Worm (Caenorhabditis elegans) whole organism, L4 larva: ENCODE data around the gene sphr-1.
A peak's percentile ranks its signal among the peaks of the same experiment; 100 is the strongest.

Experiments
- F37D6.2 ChIP-seq: sonication (generic microtip); optimal IDR thresholded peaks from 2 replicates; lab custom pipeline; 2016; ENCODE audit warnings: mild to moderate bottlenecking, missing genetic modification characterization, missing compliant biosample characterization
- F44E2.7 ChIP-seq: fragments of 200-800 bp; sonication (Bioruptor generic); IDR thresholded peaks from 2 replicates; pipeline ENCODE4 v2.1.2; 2022; ENCODE audit warnings: missing genetic modification characterization, missing compliant biosample characterization
- T20F7.1 ChIP-seq: fragments of 200-800 bp; sonication (Bioruptor generic); optimal IDR thresholded peaks from 2 replicates; lab custom pipeline; 2018; ENCODE audit warnings: mild to moderate bottlenecking, missing genetic modification characterization, missing compliant biosample characterization
- T26A8.4 ChIP-seq: fragments of 200-800 bp; sonication (Bioruptor generic); IDR thresholded peaks from 2 replicates; pipeline ENCODE4 v1.3.6; 2022; ENCODE audit warnings: missing genetic modification characterization, missing compliant biosample characterization
- Y105C5A.15 ChIP-seq: fragments of 200-800 bp; sonication (Bioruptor generic); IDR thresholded peaks from 2 replicates; pipeline ENCODE4 v1.3.6; 2022; ENCODE audit warnings: missing genetic modification characterization, missing compliant biosample characterization
- Y5F2A.4 ChIP-seq: fragments of 200-800 bp; sonication (Bioruptor generic); optimal IDR thresholded peaks from 2 replicates; lab custom pipeline; 2018; ENCODE audit warnings: mild to moderate bottlenecking, missing genetic modification characterization, missing compliant biosample characterization
- ZK337.2 ChIP-seq: fragments of 200-800 bp; sonication (Bioruptor generic); IDR thresholded peaks from 2 replicates; pipeline ENCODE4 v1.3.6; 2022; ENCODE audit warnings: missing genetic modification reagents, missing genetic modification characterization, missing compliant biosample characterization
- ZK546.5 ChIP-seq, 2 experiments: sonication (generic microtip); optimal IDR thresholded peaks; 2 replicates each; lab custom pipeline; 2017; ENCODE audit warnings: missing biosample characterization in 2 of 2, missing genetic modification characterization in 2 of 2
- aha-1 ChIP-seq: fragments of 150-350 bp; peaks from one replicate; lab custom pipeline; 2014; ENCODE audit warnings: missing biosample characterization, missing genetic modification characterization
- aly-2 ChIP-seq: sonication (generic microtip); optimal IDR thresholded peaks from 2 replicates; lab custom pipeline; 2018; ENCODE audit warnings: missing biosample characterization, missing genetic modification characterization
- ama-1 ChIP-seq: fragments of 150-350 bp; optimal IDR thresholded peaks from 2 replicates; lab custom pipeline; 2014; ENCODE audit warnings: inconsistent platforms, mixed read lengths
- ceh-28 ChIP-seq: fragments of 150-350 bp; optimal IDR thresholded peaks from 2 replicates; lab custom pipeline; 2014; ENCODE audit warnings: missing biosample characterization, missing genetic modification reagents, missing genetic modification characterization
- ceh-32 ChIP-seq: sonication (generic microtip); optimal IDR thresholded peaks from 2 replicates; lab custom pipeline; 2016; ENCODE audit warnings: mild to moderate bottlenecking, missing genetic modification characterization, missing compliant biosample characterization; ENCODE audit not compliant: poor library complexity
- ceh-44 ChIP-seq: fragments of 200-800 bp; sonication (Bioruptor generic); IDR thresholded peaks from 2 replicates; pipeline ENCODE4 v1.3.6; 2022; ENCODE audit warnings: missing genetic modification reagents, missing genetic modification characterization, missing compliant biosample characterization
- ceh-82 ChIP-seq: sonication (generic microtip); optimal IDR thresholded peaks from 2 replicates; lab custom pipeline; 2017; ENCODE audit warnings: missing biosample characterization, missing genetic modification characterization
- ces-1 ChIP-seq: fragments of 150-350 bp; sonication (generic microtip); optimal IDR thresholded peaks from 4 replicates; lab custom pipeline; 2014; ENCODE audit warnings: missing biosample characterization, missing genetic modification reagents, missing genetic modification characterization
- cey-2 ChIP-seq: sonication (generic microtip); optimal IDR thresholded peaks from 3 replicates; lab custom pipeline; 2017; ENCODE audit warnings: missing genetic modification characterization, mild to moderate bottlenecking, missing compliant biosample characterization, antibody characterized with exemption, borderline replicate concordance; ENCODE audit not compliant: insufficient read depth
- ctbp-1 ChIP-seq: fragments of 200-800 bp; sonication (Bioruptor generic); IDR thresholded peaks from 2 replicates; pipeline ENCODE4 v1.3.6; 2022; ENCODE audit warnings: missing genetic modification reagents, missing genetic modification characterization, missing compliant biosample characterization
- daf-8 ChIP-seq: fragments of 200-800 bp; sonication (Bioruptor generic); IDR thresholded peaks from 2 replicates; pipeline ENCODE4 v1.3.6; 2022; ENCODE audit warnings: missing genetic modification characterization, missing compliant biosample characterization
- dmd-9 ChIP-seq: fragments of 200-800 bp; sonication (Bioruptor generic); IDR thresholded peaks from 2 replicates; pipeline ENCODE4 v1.3.6; 2022; ENCODE audit warnings: missing genetic modification reagents, missing genetic modification characterization, missing compliant biosample characterization
- dpl-1 ChIP-seq: fragments of 150-350 bp; optimal IDR thresholded peaks from 2 replicates; lab custom pipeline; 2014; ENCODE audit warnings: missing biosample characterization, missing genetic modification reagents, missing genetic modification characterization
- duxl-1 ChIP-seq: sonication (generic microtip); optimal IDR thresholded peaks from 2 replicates; lab custom pipeline; 2016; ENCODE audit warnings: mild to moderate bottlenecking, missing genetic modification characterization, moderate library complexity, missing compliant biosample characterization; ENCODE audit not compliant: poor library complexity
- egl-27 ChIP-seq: sonication (generic microtip); optimal IDR thresholded peaks from 3 replicates; lab custom pipeline; 2017; ENCODE audit warnings: missing biosample characterization, missing genetic modification reagents, missing genetic modification characterization
- fos-1 ChIP-seq: fragments of 150-350 bp; optimal IDR thresholded peaks from 2 replicates; lab custom pipeline; 2014; ENCODE audit warnings: missing biosample characterization, missing genetic modification characterization
- hif-1 ChIP-seq, 2 experiments: sonication (generic microtip); optimal IDR thresholded peaks; 2 replicates each; lab custom pipeline; 2016 to 2017; ENCODE audit warnings: missing compliant biosample characterization in 2 of 2, missing genetic modification characterization in 2 of 2, missing genetic modification reagents in 2 of 2, missing genotype in 2 of 2, mild to moderate bottlenecking in 1 of 2
- hmg-1.1 ChIP-seq: fragments of 200-800 bp; sonication (Bioruptor generic); IDR thresholded peaks from 2 replicates; pipeline ENCODE4 v1.3.6; 2022; ENCODE audit warnings: missing genetic modification reagents, missing genetic modification characterization, missing compliant biosample characterization
- jun-1 ChIP-seq: fragments of 150-350 bp; optimal IDR thresholded peaks from 2 replicates; lab custom pipeline; 2014; ENCODE audit warnings: missing biosample characterization, missing genetic modification reagents, missing genetic modification characterization
- lin-1 ChIP-seq: fragments of 200-800 bp; sonication (Bioruptor generic); IDR thresholded peaks from 2 replicates; pipeline ENCODE4 v1.3.6; 2022; ENCODE audit warnings: missing genetic modification reagents, missing genetic modification characterization, missing compliant biosample characterization
- lin-13 ChIP-seq: fragments of 150-350 bp; optimal IDR thresholded peaks from 2 replicates; lab custom pipeline; 2014; ENCODE audit warnings: missing biosample characterization, missing genetic modification reagents, missing genetic modification characterization
- lin-29 ChIP-seq: fragments of 200-800 bp; sonication (Bioruptor generic); IDR thresholded peaks from 2 replicates; pipeline ENCODE4 v1.3.6; 2022; ENCODE audit warnings: missing genetic modification reagents, missing genetic modification characterization, missing compliant biosample characterization
- mxl-2 ChIP-seq: fragments of 200-800 bp; sonication (Bioruptor generic); conservative IDR thresholded peaks from 2 replicates; pipeline ENCODE4 v1.3.6; 2022; ENCODE audit warnings: missing genetic modification reagents, missing genetic modification characterization, missing compliant biosample characterization
- nhr-102 ChIP-seq: sonication (generic microtip); optimal IDR thresholded peaks from 2 replicates; lab custom pipeline; 2016; ENCODE audit warnings: mild to moderate bottlenecking, missing genetic modification characterization, moderate library complexity, missing compliant biosample characterization
- nhr-237 ChIP-seq: sonication (generic microtip); optimal IDR thresholded peaks from 2 replicates; lab custom pipeline; 2017; ENCODE audit warnings: missing biosample characterization, missing genetic modification characterization
- nhr-25 ChIP-seq: sonication (generic microtip); optimal IDR thresholded peaks from 2 replicates; lab custom pipeline; 2017; ENCODE audit warnings: missing genetic modification characterization, mild to moderate bottlenecking, missing compliant biosample characterization, antibody characterized with exemption, moderate library complexity, borderline replicate concordance; ENCODE audit not compliant: insufficient read depth
- nhr-28 ChIP-seq: fragments of 150-350 bp; optimal IDR thresholded peaks from 2 replicates; lab custom pipeline; 2014; ENCODE audit warnings: missing biosample characterization, missing genetic modification characterization
- nhr-6 ChIP-seq: fragments of 150-350 bp; optimal IDR thresholded peaks from 2 replicates; lab custom pipeline; 2014; ENCODE audit warnings: missing biosample characterization, missing genetic modification characterization
- pqm-1 ChIP-seq: sonication (generic microtip); optimal IDR thresholded peaks from 2 replicates; lab custom pipeline; 2017; ENCODE audit warnings: missing biosample characterization, missing genetic modification characterization
- rbr-2 ChIP-seq: sonication (generic microtip); optimal IDR thresholded peaks from 2 replicates; lab custom pipeline; 2016; ENCODE audit warnings: missing genotype, missing genetic modification characterization, missing compliant biosample characterization
- skn-1 ChIP-seq: fragments of 150-350 bp; optimal IDR thresholded peaks from 2 replicates; lab custom pipeline; 2014; ENCODE audit warnings: missing biosample characterization, missing genetic modification characterization
- snpc-1.2 ChIP-seq: fragments of 200-800 bp; sonication (Bioruptor generic); IDR thresholded peaks from 2 replicates; pipeline ENCODE4 v1.3.6; 2022; ENCODE audit warnings: missing genetic modification reagents, missing genetic modification characterization, missing compliant biosample characterization
- tra-1 ChIP-seq: fragments of 200-800 bp; sonication (Bioruptor generic); IDR thresholded peaks from 2 replicates; pipeline ENCODE4 v1.3.6; 2022; ENCODE audit warnings: missing genetic modification reagents, missing genetic modification characterization, missing compliant biosample characterization
- unc-62 ChIP-seq, 3 experiments: fragments of 150-350 bp in 1 of 3; sonication (generic microtip); optimal IDR thresholded peaks in 2 of 3; peaks in 1 of 3; 1 replicate in 1 of 3; 2 replicates in 2 of 3; lab custom pipeline; 2014 to 2017; ENCODE audit warnings: missing biosample characterization in 3 of 3, missing genetic modification characterization in 3 of 3, missing genetic modification reagents in 3 of 3, missing genotype in 1 of 3
- zag-1 ChIP-seq: fragments of 150-350 bp; optimal IDR thresholded peaks from 2 replicates; lab custom pipeline; 2014; ENCODE audit warnings: missing biosample characterization, missing genetic modification characterization
- ztf-7 ChIP-seq: fragments of 150-350 bp; optimal IDR thresholded peaks from 2 replicates; lab custom pipeline; 2014; ENCODE audit warnings: missing biosample characterization, missing genetic modification characterization

The sphr-1 gene

ce11 chrV:9165073-9165699 is 26.2 kb upstream of the sphr-1 start, which contains the start of gene col-10 (continued):
- TF ChIP-seq skn-1 (no peak), tra-1 (no peak), zag-1 (tag; lab: Kevin White, UChicago) (no peak), Y5F2A.4 (GFP tag; lab: Kevin White, UChicago) (no peak), nhr-6 (tag; lab: Kevin White, UChicago) (no peak), unc-62 (GFP tag; optimal IDR thresholded peaks at IDR 0.05 in 1 of 2; lab: Kevin White, UChicago) (peak in 1 of 2 experiments; percentile 66), unc-62 (tag; optimal IDR thresholded peaks at IDR 0.05; lab: Kevin White, UChicago) (no peak), egl-27 (tag; lab: Kevin White, UChicago) (no peak), nhr-25 (peak; percentile 76), cey-2 (tag; lab: Kevin White, UChicago) (no peak), fos-1 (tag; lab: Kevin White, UChicago) (no peak), nhr-102 (no peak), nhr-28 (tag; lab: Kevin White, UChicago) (peak; percentile 41), aly-2 (no peak), T20F7.1 (GFP tag; lab: Kevin White, UChicago) (no peak), snpc-1.2 (GFP tag; lab: Robert Waterston, UW) (peak; percentile 35; the same call in 1 of the 2 replicates), mxl-2 (GFP tag; lab: Robert Waterston, UW) (no peak), lin-13 (no peak), ceh-32 (tag; lab: Kevin White, UChicago) (no peak), ama-1 (lab: Kevin White, UChicago) (peak; percentile 95), dpl-1 (GFP tag; lab: Kevin White, UChicago) (no peak), ceh-44 (no peak), pqm-1 (tag; lab: Kevin White, UChicago) (no peak), duxl-1 (tag; lab: Kevin White, UChicago) (no peak), ZK546.5 (tag; optimal IDR thresholded peaks at IDR 0.05; lab: Kevin White, UChicago) (no peak), Y105C5A.15 (GFP tag; lab: Robert Waterston, UW) (no peak), dmd-9 (no peak), jun-1 (tag; lab: Kevin White, UChicago) (no peak), aha-1 (no peak)

DNA sequence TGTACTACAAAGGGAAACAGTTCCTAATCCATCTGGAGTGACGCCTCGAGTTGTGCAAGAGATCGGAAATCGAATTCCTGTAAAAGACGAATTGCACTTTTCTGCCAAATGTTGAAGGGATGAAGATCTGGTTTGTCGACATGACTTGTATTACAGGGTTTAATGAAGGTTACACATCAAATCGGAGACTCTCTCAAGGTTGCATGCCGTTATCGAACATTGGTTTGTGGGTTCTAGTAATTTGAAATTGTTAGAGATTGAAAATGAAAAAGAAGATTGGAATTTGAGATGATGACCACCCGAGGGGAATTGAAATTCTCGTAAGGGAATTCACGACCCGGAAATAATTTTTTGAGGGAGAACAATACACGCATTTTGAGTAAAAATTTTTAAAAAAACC is 25.1 kb upstream of the sphr-1 start:
- TF ChIP-seq F37D6.2 (tag; lab: Kevin White, UChicago) (no peak), hif-1 (tag; optimal IDR thresholded peaks at IDR 0.05; lab: Kevin White, UChicago) (no peak), lin-13 (no peak), hmg-1.1 (GFP tag; lab: Robert Waterston, UW) (no peak), rbr-2 (tag; lab: Kevin White, UChicago) (no peak), lin-29 (GFP tag; lab: Robert Waterston, UW) (no peak), ceh-82 (tag; lab: Kevin White, UChicago) (no peak), F44E2.7 (GFP tag; lab: Robert Waterston, UW) (no peak), nhr-25 (peak; percentile 13), ces-1 (GFP tag; lab: Kevin White, UChicago) (no peak), daf-8 (GFP tag; lab: Robert Waterston, UW) (no peak), ztf-7 (tag; lab: Kevin White, UChicago) (no peak), nhr-237 (tag; lab: Kevin White, UChicago) (no peak), T26A8.4 (GFP tag; lab: Robert Waterston, UW) (no peak), unc-62 (GFP tag; optimal IDR thresholded peaks at IDR 0.05 in 1 of 2; lab: Kevin White, UChicago) (peak in 1 of 2 experiments; percentile 89), unc-62 (tag; optimal IDR thresholded peaks at IDR 0.05; lab: Kevin White, UChicago) (no peak), aha-1 (peak; percentile 22), duxl-1 (tag; lab: Kevin White, UChicago) (no peak), ZK337.2 (no peak), Y5F2A.4 (GFP tag; lab: Kevin White, UChicago) (no peak), nhr-28 (tag; lab: Kevin White, UChicago) (peak; percentile 19), lin-1 (GFP tag; lab: Robert Waterston, UW) (no peak), ceh-28 (tag; lab: Kevin White, UChicago) (no peak), ctbp-1 (GFP tag; lab: Robert Waterston, UW) (no peak), ama-1 (lab: Kevin White, UChicago) (no peak)
